Worm (Caenorhabditis elegans): ENCODE measurements around the gene F28C6.10.

F28C6.10 gene

ce11 chrII:8593840-8594625 is 13.7 kb upstream of the F28C6.10 start, which contains the start of gene aptf-3:
TSS of gene aptf-3 (plus strand) at chrII:8594190.
- TF ChIP-seq tra-4 (tag; optimal IDR thresholded peaks at IDR 0.05) (no peak), ets-7 (tag; optimal IDR thresholded peaks at IDR 0.05) (no peak), scrt-1 (GFP tag; IDR thresholded peaks at IDR 0.05) (no peak), hmg-4 (GFP tag; optimal IDR thresholded peaks at IDR 0.05) (no peak), aly-1 (tag; optimal IDR thresholded peaks at IDR 0.05) (no peak), tbx-37 (GFP tag; conservative IDR thresholded peaks at IDR 0.05) (no peak), tbx-11 (GFP tag; IDR thresholded peaks at IDR 0.05) (no peak), pes-1 (GFP tag; IDR thresholded peaks at IDR 0.05) (no peak), F13C5.2 (tag; optimal IDR thresholded peaks at IDR 0.05) (no peak), flt-1 (GFP tag; IDR thresholded peaks at IDR 0.05) (no peak), ceh-36 (tag; optimal IDR thresholded peaks at IDR 0.05) (no peak), sea-1 (GFP tag; conservative IDR thresholded peaks at IDR 0.05) (no peak), B0310.2 (tag; optimal IDR thresholded peaks at IDR 0.05) (no peak), ama-1 (optimal IDR thresholded peaks at IDR 0.05) (no peak), ceh-13 (GFP tag; optimal IDR thresholded peaks at IDR 0.05) (no peak), hnd-1 (tag; optimal IDR thresholded peaks at IDR 0.05) (no peak)

ce11 chrII:8599214-8599613 is 8.5 kb upstream of the F28C6.10 start, which contains the start of gene F28C6.5:
TSS of gene F28C6.5 (plus strand) at chrII:8599514.
- no peak for TF ChIP-seq hmbx-1 (tag; optimal IDR thresholded peaks at IDR 0.05)
- no peak for TF ChIP-seq B0310.2 (tag; optimal IDR thresholded peaks at IDR 0.05)

- TF ChIP-seq ama-1 (optimal IDR thresholded peaks at IDR 0.05) (no peak), ceh-36 (tag; optimal IDR thresholded peaks at IDR 0.05) (no peak), hnd-1 (tag; optimal IDR thresholded peaks at IDR 0.05) (no peak), tbx-11 (GFP tag; IDR thresholded peaks at IDR 0.05) (no peak)
Observed at ce11 chrII:8600165-8600564, 7.6 kb upstream of the F28C6.10 start, which contains the start of gene pigg-1. TSS of gene pigg-1 (minus strand) at chrII:8600265.

ce11 chrII:8602337-8602944 is 5.3 kb upstream of the F28C6.10 start, which contains the start of the genes cpf-1 and rpl-26:
TSS of gene cpf-1 (minus strand) at chrII:8602440.
TSS of gene rpl-26 (plus strand) at chrII:8602785.
- no peak for TF ChIP-seq sea-1 (GFP tag; conservative IDR thresholded peaks at IDR 0.05)
- TF ChIP-seq hmbx-1 (tag; optimal IDR thresholded peaks at IDR 0.05), result no peak
- no peak for TF ChIP-seq flt-1 (GFP tag; IDR thresholded peaks at IDR 0.05)
- no peak for TF ChIP-seq ets-7 (tag; optimal IDR thresholded peaks at IDR 0.05)
- no peak for TF ChIP-seq scrt-1 (GFP tag; IDR thresholded peaks at IDR 0.05)
- no peak for TF ChIP-seq ceh-36 (tag; optimal IDR thresholded peaks at IDR 0.05)
- no peak for TF ChIP-seq F13C5.2 (tag; optimal IDR thresholded peaks at IDR 0.05)
- no peak for TF ChIP-seq pes-1 (GFP tag; IDR thresholded peaks at IDR 0.05)
- no peak for TF ChIP-seq ceh-13 (GFP tag; optimal IDR thresholded peaks at IDR 0.05)
- TF ChIP-seq B0310.2 (tag; optimal IDR thresholded peaks at IDR 0.05), result no peak
- TF ChIP-seq tra-4 (tag; optimal IDR thresholded peaks at IDR 0.05), result no peak
- TF ChIP-seq hmg-4 (GFP tag; optimal IDR thresholded peaks at IDR 0.05), result no peak
- no peak for TF ChIP-seq ama-1 (optimal IDR thresholded peaks at IDR 0.05)

ce11 chrII:8603567-8604359 is 4.0 kb upstream of the F28C6.10 start, which contains the start of gene suf-1:
TSS of gene suf-1 (plus strand) at chrII:8603846.
- peak; percentile 71 for TF ChIP-seq ama-1 (optimal IDR thresholded peaks at IDR 0.05)
- TF ChIP-seq hmbx-1 (tag; optimal IDR thresholded peaks at IDR 0.05), result no peak

ce11 chrII:8606549-8606948 is 1.2 kb upstream of the F28C6.10 start, which contains the start of gene F28C6.8:
TSS of gene F28C6.8 (plus strand) at chrII:8606849.
- no peak for TF ChIP-seq hnd-1 (tag; optimal IDR thresholded peaks at IDR 0.05)
- no peak for TF ChIP-seq hmg-4 (GFP tag; optimal IDR thresholded peaks at IDR 0.05)
- TF ChIP-seq ceh-13 (GFP tag; optimal IDR thresholded peaks at IDR 0.05), result no peak
- TF ChIP-seq ama-1 (optimal IDR thresholded peaks at IDR 0.05), result no peak
- no peak for TF ChIP-seq sea-1 (GFP tag; conservative IDR thresholded peaks at IDR 0.05)
- TF ChIP-seq B0310.2 (tag; optimal IDR thresholded peaks at IDR 0.05), result no peak
- TF ChIP-seq hmbx-1 (tag; optimal IDR thresholded peaks at IDR 0.05), result no peak
- TF ChIP-seq ets-7 (tag; optimal IDR thresholded peaks at IDR 0.05), result no peak
- no peak for TF ChIP-seq scrt-1 (GFP tag; IDR thresholded peaks at IDR 0.05)
- no peak for TF ChIP-seq pes-1 (GFP tag; IDR thresholded peaks at IDR 0.05)
- no peak for TF ChIP-seq tbx-37 (GFP tag; conservative IDR thresholded peaks at IDR 0.05)
- no peak for TF ChIP-seq flt-1 (GFP tag; IDR thresholded peaks at IDR 0.05)
- TF ChIP-seq tra-4 (tag; optimal IDR thresholded peaks at IDR 0.05), result no peak
- no peak for TF ChIP-seq aly-1 (tag; optimal IDR thresholded peaks at IDR 0.05)
- no peak for TF ChIP-seq tbx-11 (GFP tag; IDR thresholded peaks at IDR 0.05)
- no peak for TF ChIP-seq F13C5.2 (tag; optimal IDR thresholded peaks at IDR 0.05)
- TF ChIP-seq ceh-36 (tag; optimal IDR thresholded peaks at IDR 0.05), result no peak

- TF ChIP-seq B0310.2 (tag; optimal IDR thresholded peaks at IDR 0.05) (no peak), hmbx-1 (tag; optimal IDR thresholded peaks at IDR 0.05) (no peak), F13C5.2 (tag; optimal IDR thresholded peaks at IDR 0.05) (no peak)
Observed at ce11 chrII:8610085-8610484, 2.3 kb downstream of the F28C6.10 start, which contains the start of gene F28C6.9. TSS of gene F28C6.9 (minus strand) at chrII:8610185.

Measured in whole organism, early embryonic.